Worm (Caenorhabditis elegans) whole organism, late embryonic: Measurements from ENCODE around the gene C08B6.11.

Experiments used
- C08G9.2 ChIP-seq: sonication (generic microtip); optimal IDR thresholded peaks from 2 replicates; lab custom pipeline; 2016; ENCODE audit warnings: mild to moderate bottlenecking, missing genetic modification characterization, moderate library complexity, missing compliant biosample characterization
- ceh-18 ChIP-seq: sonication (generic microtip); optimal IDR thresholded peaks from 2 replicates; lab custom pipeline; 2016; ENCODE audit warnings: missing genetic modification characterization, missing compliant biosample characterization
- ceh-9 ChIP-seq: sonication (generic microtip); optimal IDR thresholded peaks from 2 replicates; lab custom pipeline; 2016; ENCODE audit warnings: mild to moderate bottlenecking, missing genetic modification characterization, inconsistent platforms, missing compliant biosample characterization
- fkh-10 ChIP-seq: fragments of 150-350 bp; optimal IDR thresholded peaks from 2 replicates; lab custom pipeline; 2014; ENCODE audit warnings: missing biosample characterization, missing genetic modification reagents, missing genetic modification characterization
- nhr-11 ChIP-seq: fragments of 150-350 bp; optimal IDR thresholded peaks from 2 replicates; lab custom pipeline; 2014; ENCODE audit warnings: missing biosample characterization, missing genetic modification characterization
- odd-2 ChIP-seq: sonication (generic microtip); optimal IDR thresholded peaks from 2 replicates; lab custom pipeline; 2017; ENCODE audit warnings: antibody characterized with exemption, mild to moderate bottlenecking, missing genetic modification characterization, missing compliant biosample characterization
- pha-4 ChIP-seq: fragments of 150-350 bp; optimal IDR thresholded peaks from 2 replicates; lab custom pipeline; 2018; ENCODE audit warnings: missing biosample characterization, missing genetic modification reagents, missing genetic modification characterization
- unc-86 ChIP-seq: sonication (generic microtip); optimal IDR thresholded peaks from 2 replicates; lab custom pipeline; 2016; ENCODE audit warnings: missing genetic modification characterization, missing compliant biosample characterization

ce11 chrV:10111129-10111528 lies 3.7 kb downstream of the C08B6.11 start:
- TF ChIP-seq ceh-9 (no peak), unc-86 (tag; lab: Kevin White, UChicago) (no peak), C08G9.2 (no peak), odd-2 (tag; lab: Kevin White, UChicago) (no peak), fkh-10 (no peak), nhr-11 (tag; lab: Kevin White, UChicago) (no peak), pha-4 (no peak), ceh-18 (tag; lab: Kevin White, UChicago) (no peak)
